Fruit fly (Drosophila melanogaster) whole organism, larva: ENCODE data around the gene CG7248.

Experiments used
- noc ChIP-seq: fragments of 200-800 bp; sonication (Bioruptor generic); optimal IDR thresholded peaks from 3 replicates; lab custom pipeline; 2019; ENCODE audit warnings: missing biosample characterization, mild to moderate bottlenecking, missing genetic modification characterization, moderate library complexity

CG7248 gene

DNA sequence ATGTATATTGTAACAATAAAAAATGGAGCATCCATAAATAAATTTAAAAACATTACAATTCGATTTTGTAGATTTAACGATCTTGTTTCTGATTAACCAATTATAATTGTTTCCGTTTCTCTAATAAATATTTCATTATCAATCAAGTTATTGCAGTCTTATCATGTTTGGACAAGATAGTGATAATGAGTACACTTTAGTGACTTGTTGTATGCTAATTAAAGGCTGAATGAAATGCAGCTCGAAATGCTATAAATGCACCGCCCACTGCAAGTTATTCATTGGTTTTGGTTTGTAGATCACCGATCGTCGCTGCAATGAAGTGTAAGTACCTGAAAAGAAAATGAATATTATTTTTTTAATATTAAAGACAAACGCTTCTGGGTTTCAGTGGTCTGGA is 20.7 kb downstream of the CG7248 start, which contains the start of gene CG14125:
CG14125 (plus strand) TSS at position 301 of the 400 bp plus-strand sequence.
- no peak for TF ChIP-seq noc (tag; lab: Kevin White, UChicago)

DNA sequence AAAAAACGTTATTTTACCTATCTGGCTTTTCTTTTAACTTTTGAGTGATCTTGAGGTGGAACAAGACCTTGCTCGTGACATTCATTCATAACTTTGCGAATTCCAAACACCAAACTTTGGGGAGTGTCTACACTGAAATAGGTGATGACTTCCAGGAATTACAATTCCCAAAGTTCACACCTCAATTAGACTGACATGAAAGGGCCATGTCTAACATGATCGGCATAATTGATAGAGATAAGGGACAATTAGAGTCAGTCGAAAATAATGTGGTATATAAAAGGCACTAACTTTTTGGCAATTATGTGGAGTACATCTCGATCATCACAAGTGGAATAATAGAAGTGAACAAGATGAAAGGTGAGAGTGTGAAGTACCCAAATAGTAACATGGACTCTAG is 21.9 kb downstream of the CG7248 start, which contains the start of gene CG43896:
CG43896 (plus strand) TSS at position 301 of the 400 bp plus-strand sequence.
- TF ChIP-seq noc (tag; lab: Kevin White, UChicago) = no peak

DNA sequence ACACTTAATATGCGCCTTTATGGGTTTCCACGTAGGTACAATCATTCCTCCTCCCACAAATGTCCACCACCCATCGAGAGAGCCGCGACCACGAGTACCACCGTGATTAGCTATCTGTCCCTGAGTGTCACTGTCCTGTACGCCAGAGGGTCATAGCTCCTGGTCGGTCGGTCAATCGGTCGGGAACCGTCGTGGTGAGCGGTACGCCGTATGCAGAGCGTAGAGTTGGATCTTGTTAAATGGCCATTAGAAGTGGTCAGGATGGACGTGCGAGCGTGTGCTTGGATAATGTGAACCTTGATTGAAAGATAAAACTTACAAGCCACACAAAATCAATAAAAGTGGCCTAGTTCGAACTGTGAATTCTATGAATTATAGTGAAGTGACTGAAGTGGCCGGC is 30.7 kb downstream of the CG7248 start, which contains the start of gene CG6938:
CG6938 (plus strand) TSS at position 301 of the 400 bp plus-strand sequence.
- TF ChIP-seq noc (tag; lab: Kevin White, UChicago) = no peak

DNA sequence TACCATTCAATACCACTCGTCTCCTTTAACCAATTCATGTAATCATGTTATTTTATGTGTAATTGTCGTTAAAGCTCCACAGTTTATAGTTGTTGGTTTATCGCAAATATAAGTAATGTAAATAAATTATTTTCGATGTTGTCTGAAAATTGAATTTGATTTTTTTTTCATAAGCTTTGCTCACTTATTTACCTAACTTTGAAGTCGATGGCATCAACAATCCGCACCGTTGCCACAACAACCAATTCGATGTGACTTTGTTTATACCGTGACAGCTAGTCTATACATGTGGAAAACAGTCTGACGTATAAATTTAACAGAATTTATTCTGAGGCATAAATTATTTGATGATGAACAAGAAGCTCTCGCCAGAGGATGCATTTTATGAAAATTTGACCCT is 36.6 kb downstream of the CG7248 start, which contains the start of gene CG6931:
CG6931 (plus strand) TSS at position 301 of the 400 bp plus-strand sequence.
- no peak for TF ChIP-seq noc (tag; lab: Kevin White, UChicago)

DNA sequence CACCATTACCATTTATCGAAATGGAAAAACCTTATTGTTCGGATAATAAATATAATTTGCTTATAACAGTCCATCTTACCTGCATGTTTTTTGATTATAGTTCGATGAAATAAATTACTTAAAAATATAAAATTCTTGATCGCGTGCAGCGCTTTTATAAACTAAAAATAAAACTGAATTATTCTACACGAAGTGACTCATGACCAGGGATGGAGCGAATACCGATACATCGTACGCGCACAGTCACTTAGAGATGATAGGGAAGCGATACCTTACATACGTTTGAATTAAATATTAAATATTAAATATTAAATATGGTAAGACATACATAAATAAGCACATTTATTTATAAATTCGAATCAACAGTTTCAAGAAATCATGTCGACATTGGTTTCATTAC is 39.1 kb downstream of the CG7248 start, which contains the start of gene viaf:
viaf (minus strand) TSS at position 220 of the 400 bp plus-strand sequence.
- no peak for TF ChIP-seq noc (tag; lab: Kevin White, UChicago)

DNA sequence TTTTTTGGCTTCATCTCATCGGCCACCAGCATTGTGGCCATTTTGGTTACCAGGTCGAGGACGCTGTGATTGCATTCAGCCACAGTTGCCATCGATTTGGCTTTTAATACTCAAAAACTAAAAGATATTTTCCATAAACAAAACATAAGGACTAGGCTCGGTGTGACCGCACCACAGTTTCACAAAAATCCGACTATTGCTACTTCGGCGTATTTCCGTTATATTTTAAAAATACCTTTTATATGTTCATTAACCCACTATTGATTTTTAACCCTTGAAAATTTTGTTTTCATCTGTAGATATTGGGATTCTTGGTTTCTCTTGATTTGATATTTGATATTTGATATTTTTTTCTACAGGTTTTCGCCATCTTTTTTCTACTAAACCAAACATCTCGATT is 44.1 kb downstream of the CG7248 start, which contains the start of gene Grip163:
Grip163 (minus strand) TSS at position 180 of the 400 bp plus-strand sequence.
- no peak for TF ChIP-seq noc (tag; lab: Kevin White, UChicago)

DNA sequence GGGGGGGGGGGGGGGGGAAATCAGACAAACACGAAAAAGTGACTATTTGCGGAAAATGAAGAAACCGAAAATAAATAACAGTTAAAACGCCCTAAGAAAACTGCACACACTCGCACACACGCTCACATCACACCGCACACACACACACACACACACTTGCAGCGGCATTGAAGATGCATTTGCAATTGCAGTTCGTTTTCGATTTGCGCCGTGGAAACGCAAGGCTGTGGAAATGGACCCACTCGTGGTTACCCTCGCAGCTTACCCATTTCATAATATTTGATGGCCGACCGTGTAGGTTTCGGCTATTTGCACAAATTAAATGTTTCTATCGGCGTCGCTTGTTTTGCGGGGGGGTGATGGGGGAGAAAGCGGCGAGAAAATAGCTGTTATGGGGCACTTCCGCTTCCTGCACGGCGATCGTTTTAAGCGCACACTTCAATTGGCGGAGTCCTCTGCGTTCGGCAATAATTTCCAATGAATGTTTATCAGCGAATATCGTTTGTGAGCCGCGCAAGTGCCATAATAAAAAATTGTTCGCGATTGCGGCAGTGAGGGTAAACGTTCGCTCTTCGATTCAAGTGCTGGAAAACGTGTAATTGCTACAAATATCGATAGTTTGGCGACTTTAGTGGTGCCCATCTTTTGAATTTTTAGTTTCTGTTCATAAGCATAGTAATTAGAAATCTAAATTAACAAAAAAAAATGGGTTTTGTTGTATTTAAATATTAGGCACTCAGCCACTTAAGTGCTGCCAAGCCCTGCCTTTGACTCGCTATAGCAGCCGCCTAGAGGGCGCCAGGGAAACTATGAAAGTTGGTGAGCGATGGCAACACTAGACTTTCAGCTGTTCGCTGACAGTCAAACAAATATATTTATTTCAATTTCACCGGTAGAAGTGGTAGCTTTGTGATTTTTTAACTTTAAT is 48.7 kb downstream of the CG7248 start, which contains the start of the genes Pop2 and CG6928:
Pop2 (minus strand) TSS at position 595 of the 928 bp plus-strand sequence.
CG6928 (plus strand) TSS at position 835 of the 928 bp plus-strand sequence.
- TF ChIP-seq noc (tag; lab: Kevin White, UChicago) = no peak

DNA sequence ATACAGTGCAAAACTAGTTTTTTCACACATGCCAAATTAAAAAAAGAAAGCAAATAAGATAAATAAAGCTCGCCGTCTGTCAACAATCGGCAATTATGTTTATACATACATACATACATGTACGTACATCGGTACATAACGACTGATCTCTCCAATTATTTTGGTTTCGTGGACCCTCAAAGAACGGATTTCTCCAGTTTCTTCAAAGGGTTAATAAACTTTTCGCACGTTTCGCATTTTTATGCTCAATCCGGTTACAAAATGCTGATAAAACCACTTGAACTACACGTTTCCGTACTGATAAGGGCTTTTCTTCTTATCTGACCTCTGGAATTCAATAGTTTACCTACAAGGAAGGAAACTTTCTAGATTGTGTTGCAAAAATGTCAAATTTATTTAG is 49.6 kb downstream of the CG7248 start:
- TF ChIP-seq noc (tag; lab: Kevin White, UChicago) = no peak

DNA sequence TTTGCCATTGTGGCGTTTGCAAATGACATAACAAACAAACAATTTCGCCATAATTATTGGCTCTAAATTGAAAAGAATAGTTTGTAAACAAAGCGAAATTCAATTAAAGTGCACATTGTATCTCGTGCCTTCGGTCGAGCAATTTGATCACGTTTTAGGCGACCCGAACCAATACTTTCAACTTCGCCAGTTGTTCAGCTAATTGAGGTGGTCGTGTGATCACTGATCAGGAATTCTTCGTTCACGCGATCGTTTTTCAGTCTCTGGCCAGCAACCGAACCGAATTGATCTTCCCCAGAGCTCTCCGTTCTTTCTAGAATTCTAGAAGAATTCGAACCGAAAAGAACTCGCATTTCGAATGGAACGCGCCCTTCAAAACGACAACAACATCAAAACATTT is 50.3 kb downstream of the CG7248 start:
- TF ChIP-seq noc (tag; lab: Kevin White, UChicago) = no peak
